Worm (Caenorhabditis elegans) whole organism, L4 larva: ENCODE data around the gene unc-47.

Experiments used
- F26F4.8 ChIP-seq: fragments of 200-800 bp; sonication (Bioruptor generic); conservative IDR thresholded peaks from 2 replicates; pipeline ENCODE4 v1.3.6; 2022; ENCODE audit warnings: missing genetic modification characterization, missing compliant biosample characterization
- attf-4 ChIP-seq: sonication (generic microtip); optimal IDR thresholded peaks from 3 replicates; lab custom pipeline; 2017; ENCODE audit warnings: missing biosample characterization, missing genetic modification characterization
- ceh-82 ChIP-seq: sonication (generic microtip); optimal IDR thresholded peaks from 2 replicates; lab custom pipeline; 2017; ENCODE audit warnings: missing biosample characterization, missing genetic modification characterization
- unc-62 ChIP-seq, 3 experiments: fragments of 150-350 bp in 1 of 3; sonication (generic microtip); optimal IDR thresholded peaks in 2 of 3; peaks in 1 of 3; 1 replicate in 1 of 3; 2 replicates in 2 of 3; lab custom pipeline; 2014 to 2017; ENCODE audit warnings: missing biosample characterization in 3 of 3, missing genetic modification characterization in 3 of 3, missing genetic modification reagents in 3 of 3, missing genotype in 1 of 3

- TF ChIP-seq unc-62 (GFP tag; optimal IDR thresholded peaks at IDR 0.05 in 1 of 2; lab: Kevin White, UChicago), result no peak
- no peak for TF ChIP-seq unc-62 (tag; optimal IDR thresholded peaks at IDR 0.05; lab: Kevin White, UChicago)
- TF ChIP-seq attf-4 (tag; lab: Kevin White, UChicago), result no peak
- no peak for TF ChIP-seq F26F4.8 (GFP tag; lab: Robert Waterston, UW)
- TF ChIP-seq ceh-82 (tag; lab: Kevin White, UChicago), result no peak
These were observed 10.7 kb upstream of the unc-47 start for ce11 chrIII:10196796-10197195.
